Fruit fly (Drosophila melanogaster): Measurements from ENCODE around the gene ksr.

Gene ksr

DNA sequence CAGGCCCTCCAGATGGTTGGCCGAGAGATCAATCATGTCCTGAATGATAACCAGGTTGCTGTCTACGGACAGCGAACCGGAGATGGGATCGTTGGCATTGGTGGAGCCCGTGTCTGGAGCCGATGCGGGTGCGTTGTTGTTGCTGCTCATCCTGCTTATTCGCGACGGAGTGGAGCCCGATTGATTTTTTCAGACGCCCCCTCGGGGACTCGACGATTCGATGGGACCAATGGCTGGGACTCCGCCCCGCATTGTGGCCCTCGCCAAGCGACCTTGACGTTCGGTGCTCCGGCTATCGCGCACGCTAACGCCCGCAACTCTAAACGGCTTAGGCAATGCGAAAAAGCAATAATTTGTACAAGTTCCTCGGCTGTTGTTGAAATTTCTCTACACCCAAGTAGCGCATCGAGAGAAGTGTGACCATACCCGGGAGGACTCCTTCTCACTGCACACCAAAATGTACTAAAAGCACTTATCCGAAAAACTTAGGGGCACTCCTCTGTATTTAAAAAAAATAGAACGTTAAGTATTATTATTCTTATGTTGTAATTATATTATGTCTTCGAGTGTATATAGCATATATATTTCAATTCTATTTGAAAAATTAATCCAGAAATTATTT is at the start of gene ksr:
Gene ksr (minus strand): TSS at position 419 of the 622 bp plus-strand sequence.
- TF ChIP-seq ttk (optimal IDR thresholded peaks at IDR 0.05) (no peak), Myc (optimal IDR thresholded peaks at IDR 0.05) (no peak), psq (optimal IDR thresholded peaks at IDR 0.05) (no peak), h (optimal IDR thresholded peaks at IDR 0.05) (no peak), insv (optimal IDR thresholded peaks at IDR 0.05) (no peak), Sin3A (optimal IDR thresholded peaks at IDR 0.05) (no peak)

DNA sequence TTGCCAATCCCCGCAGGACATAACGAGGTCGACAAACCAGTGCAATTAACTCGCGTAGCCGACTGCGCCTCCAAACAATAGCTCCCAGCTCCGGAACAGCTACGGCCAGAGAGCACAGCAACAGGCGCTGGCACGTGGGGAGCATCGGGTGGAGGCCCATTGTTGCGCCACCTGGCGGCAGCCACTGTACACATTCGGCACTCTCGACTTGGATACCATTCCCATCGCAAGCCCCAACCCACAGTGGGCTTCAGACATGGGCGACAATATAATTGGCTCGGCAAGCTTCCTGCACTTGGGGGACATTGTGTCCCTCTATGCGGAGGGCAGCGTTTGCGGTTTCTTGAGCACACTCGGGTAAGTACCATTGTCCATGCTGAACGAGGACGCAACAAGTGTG is 43.9 kb upstream of the ksr start:
- TF ChIP-seq ttk (optimal IDR thresholded peaks at IDR 0.05): no peak
- TF ChIP-seq insv (optimal IDR thresholded peaks at IDR 0.05): no peak
- no peak for TF ChIP-seq psq (optimal IDR thresholded peaks at IDR 0.05)
- no peak for TF ChIP-seq Sin3A (optimal IDR thresholded peaks at IDR 0.05)
- TF ChIP-seq Myc (optimal IDR thresholded peaks at IDR 0.05): no peak
- TF ChIP-seq h (optimal IDR thresholded peaks at IDR 0.05): no peak

DNA sequence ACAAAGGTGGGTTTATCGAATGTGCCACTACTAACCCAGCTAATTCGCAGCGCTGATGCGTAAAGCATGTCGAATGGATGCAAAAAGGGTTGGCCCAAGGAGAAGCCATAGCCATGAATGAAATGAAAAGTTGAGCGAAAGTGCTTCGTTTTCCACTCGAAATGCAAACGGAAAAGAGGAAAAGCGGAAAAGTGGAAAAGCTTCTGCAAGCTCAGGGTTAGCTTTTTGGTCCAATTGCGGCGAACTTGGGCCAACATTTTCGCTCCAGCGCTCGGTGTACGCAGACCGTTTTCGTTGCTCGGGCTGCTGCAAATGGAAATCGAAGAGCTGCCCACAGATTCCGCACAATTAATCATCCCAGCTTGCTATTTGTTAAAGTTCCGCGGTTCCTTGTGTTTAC is 41.1 kb upstream of the ksr start:
- TF ChIP-seq Sin3A (optimal IDR thresholded peaks at IDR 0.05) (no peak), insv (optimal IDR thresholded peaks at IDR 0.05) (no peak), psq (optimal IDR thresholded peaks at IDR 0.05) (no peak), h (optimal IDR thresholded peaks at IDR 0.05) (no peak), Myc (optimal IDR thresholded peaks at IDR 0.05) (no peak), ttk (optimal IDR thresholded peaks at IDR 0.05) (no peak)

- TF ChIP-seq Sin3A (optimal IDR thresholded peaks at IDR 0.05) (no peak), insv (optimal IDR thresholded peaks at IDR 0.05) (no peak), ttk (optimal IDR thresholded peaks at IDR 0.05) (no peak), Myc (optimal IDR thresholded peaks at IDR 0.05) (no peak), h (optimal IDR thresholded peaks at IDR 0.05) (no peak), psq (optimal IDR thresholded peaks at IDR 0.05) (no peak)
These were observed 39.4 kb upstream of the ksr start, which contains the start of the genes CG43845 and Nmdar1 for dm6 chr3R:5523070-5523637. Gene CG43845, minus strand, starts transcription at chr3R:5523120. Gene Nmdar1, minus strand, starts transcription at chr3R:5523328.

dm6 chr3R:5520566-5520965 is 36.9 kb upstream of the ksr start:
- TF ChIP-seq h (optimal IDR thresholded peaks at IDR 0.05): no peak
- no peak for TF ChIP-seq psq (optimal IDR thresholded peaks at IDR 0.05)
- no peak for TF ChIP-seq ttk (optimal IDR thresholded peaks at IDR 0.05)
- no peak for TF ChIP-seq insv (optimal IDR thresholded peaks at IDR 0.05)
- no peak for TF ChIP-seq Myc (optimal IDR thresholded peaks at IDR 0.05)
- TF ChIP-seq Sin3A (optimal IDR thresholded peaks at IDR 0.05): no peak

dm6 chr3R:5519789-5520188 is 36.1 kb upstream of the ksr start:
- no peak for TF ChIP-seq Sin3A (optimal IDR thresholded peaks at IDR 0.05)
- no peak for TF ChIP-seq insv (optimal IDR thresholded peaks at IDR 0.05)
- no peak for TF ChIP-seq Myc (optimal IDR thresholded peaks at IDR 0.05)
- no peak for TF ChIP-seq ttk (optimal IDR thresholded peaks at IDR 0.05)
- TF ChIP-seq psq (optimal IDR thresholded peaks at IDR 0.05): no peak
- no peak for TF ChIP-seq h (optimal IDR thresholded peaks at IDR 0.05)

- TF ChIP-seq h (optimal IDR thresholded peaks at IDR 0.05) (no peak), Myc (optimal IDR thresholded peaks at IDR 0.05) (no peak), psq (optimal IDR thresholded peaks at IDR 0.05) (no peak), ttk (optimal IDR thresholded peaks at IDR 0.05) (no peak), Sin3A (optimal IDR thresholded peaks at IDR 0.05) (no peak), insv (optimal IDR thresholded peaks at IDR 0.05) (no peak)
These were observed 34.9 kb upstream of the ksr start for dm6 chr3R:5518627-5519026.

DNA sequence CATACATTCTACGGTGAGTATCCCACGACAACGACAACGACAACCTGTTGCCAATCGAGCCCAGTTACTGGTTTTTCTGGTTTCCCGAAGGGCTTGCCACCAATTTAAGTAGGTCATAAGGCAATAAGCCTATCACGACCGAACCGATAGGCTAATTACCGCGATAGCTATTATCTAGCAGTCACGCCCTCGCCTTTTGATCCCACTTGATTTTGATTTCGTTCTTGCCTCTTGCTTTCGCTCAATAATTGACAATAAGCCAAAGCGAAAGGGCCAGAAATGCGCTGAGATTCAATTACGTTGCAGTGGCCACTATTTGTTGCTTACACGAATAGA is 34.1 kb upstream of the ksr start:
- TF ChIP-seq Myc (optimal IDR thresholded peaks at IDR 0.05) (no peak), psq (optimal IDR thresholded peaks at IDR 0.05) (no peak), Sin3A (optimal IDR thresholded peaks at IDR 0.05) (no peak)

DNA sequence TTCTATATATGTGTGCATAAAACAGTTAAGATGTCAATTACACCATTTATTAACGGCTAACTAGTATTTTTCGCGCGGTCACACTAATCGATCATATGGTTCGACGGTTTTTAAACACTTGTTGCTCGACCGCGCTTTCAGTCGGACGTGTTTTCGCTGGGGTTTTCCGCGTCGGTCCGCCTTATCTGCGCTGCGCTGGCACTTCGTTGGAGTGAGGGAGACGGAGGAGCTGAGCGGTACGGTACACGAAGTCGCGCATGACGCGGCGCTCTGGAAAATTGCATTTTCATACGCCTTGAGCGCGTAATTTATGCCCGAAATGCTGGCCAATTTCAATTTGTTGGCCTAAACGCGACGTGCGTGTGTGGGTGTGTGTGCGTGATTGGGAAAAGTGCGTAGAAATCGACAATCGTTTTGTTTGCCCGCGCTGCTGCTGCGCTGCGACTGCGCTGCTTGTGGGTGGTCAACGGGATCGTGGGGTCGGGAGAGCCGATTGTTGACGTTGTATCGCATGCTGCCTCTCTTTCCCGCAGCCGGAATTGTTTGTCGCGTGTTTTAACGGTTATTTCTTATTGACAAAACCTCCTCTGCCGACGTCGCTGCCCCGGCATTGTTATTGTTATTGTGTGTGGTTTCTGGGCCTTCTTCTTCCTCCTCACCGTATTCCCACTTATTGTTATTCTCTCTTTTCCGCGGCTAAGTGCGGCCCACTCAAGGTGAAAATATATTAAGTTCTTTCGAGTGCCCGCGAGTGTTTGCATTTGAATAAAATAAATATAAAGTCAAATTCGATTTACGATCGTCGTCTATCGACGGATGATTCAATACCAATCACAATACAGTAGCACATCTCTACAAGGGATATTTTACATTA is 33.5 kb upstream of the ksr start, which contains the start of gene Itpr:
Gene Itpr (plus strand): TSS at position 116 of the 874 bp plus-strand sequence.
- no peak for TF ChIP-seq h (optimal IDR thresholded peaks at IDR 0.05)
- no peak for TF ChIP-seq Myc (optimal IDR thresholded peaks at IDR 0.05)
- TF ChIP-seq insv (optimal IDR thresholded peaks at IDR 0.05): no peak
- TF ChIP-seq psq (optimal IDR thresholded peaks at IDR 0.05): no peak
- no peak for TF ChIP-seq Sin3A (optimal IDR thresholded peaks at IDR 0.05)
- TF ChIP-seq ttk (optimal IDR thresholded peaks at IDR 0.05): no peak

DNA sequence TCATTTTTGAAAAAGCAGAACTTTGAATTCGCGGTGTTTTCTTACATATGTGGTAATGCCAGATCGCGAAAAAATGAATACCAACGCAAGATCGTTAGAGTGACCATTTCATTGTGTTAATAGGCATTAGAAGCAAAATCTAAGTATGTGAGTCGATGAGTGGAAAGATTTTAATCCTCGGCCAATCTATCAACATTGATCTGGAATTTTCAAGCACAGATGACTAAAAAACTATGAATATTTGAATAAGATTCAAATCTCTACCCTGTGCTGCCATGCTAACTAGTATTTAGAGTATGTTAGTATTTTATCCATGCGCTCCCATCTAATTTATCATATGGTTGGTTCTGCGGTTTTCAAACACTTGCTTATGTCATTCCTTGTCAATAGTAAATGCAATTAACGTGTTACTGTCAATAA is 32.9 kb upstream of the ksr start:
- TF ChIP-seq psq (optimal IDR thresholded peaks at IDR 0.05) (no peak), insv (optimal IDR thresholded peaks at IDR 0.05) (no peak), h (optimal IDR thresholded peaks at IDR 0.05) (no peak), ttk (optimal IDR thresholded peaks at IDR 0.05) (no peak), Sin3A (optimal IDR thresholded peaks at IDR 0.05) (no peak), Myc (optimal IDR thresholded peaks at IDR 0.05) (no peak)

DNA sequence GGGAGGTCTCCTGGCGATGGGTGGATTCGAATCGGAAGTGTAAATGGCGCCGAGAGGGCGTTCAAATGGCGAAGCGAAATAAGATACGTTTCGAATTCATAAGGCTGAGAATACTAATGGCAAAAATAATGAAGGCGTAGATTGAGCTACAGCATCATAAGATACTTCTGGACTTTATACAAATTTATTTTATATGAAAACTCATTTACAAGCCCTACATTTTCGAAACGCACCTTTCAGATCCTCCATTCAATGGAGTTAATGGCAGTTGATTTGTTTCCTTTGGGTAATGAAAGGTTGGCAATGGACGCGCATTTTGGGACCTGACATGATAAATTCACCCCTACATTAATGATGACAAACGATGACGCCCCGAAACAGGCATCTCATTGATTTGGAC is 31.1 kb upstream of the ksr start:
- no peak for TF ChIP-seq Myc (optimal IDR thresholded peaks at IDR 0.05)

- TF ChIP-seq ttk (optimal IDR thresholded peaks at IDR 0.05): no peak
- no peak for TF ChIP-seq insv (optimal IDR thresholded peaks at IDR 0.05)
- no peak for TF ChIP-seq Sin3A (optimal IDR thresholded peaks at IDR 0.05)
- TF ChIP-seq Myc (optimal IDR thresholded peaks at IDR 0.05): no peak
- TF ChIP-seq psq (optimal IDR thresholded peaks at IDR 0.05): no peak
- no peak for TF ChIP-seq h (optimal IDR thresholded peaks at IDR 0.05)
These were observed 20.2 kb upstream of the ksr start for dm6 chr3R:5503789-5504387.

Measured in Kc167 (cell line).